Fruit fly (Drosophila melanogaster) whole organism, embryonic: ENCODE measurements around the gene CG34301.

Experiments
- Adf1 ChIP-seq: fragments of 200-800 bp; sonication (Bioruptor generic); IDR thresholded peaks from 2 replicates; pipeline ENCODE4 v1.3.6; 2022; ENCODE audit warnings: missing biosample characterization, missing genetic modification characterization
- Atf3 ChIP-seq: fragments of 200-800 bp; sonication (Bioruptor generic); optimal IDR thresholded peaks from 3 replicates; lab custom pipeline; 2016; ENCODE audit warnings: missing biosample characterization, missing genetic modification characterization
- BEAF-32 ChIP-seq: fragments of 200-800 bp; sonication (Bioruptor generic); optimal IDR thresholded peaks from 3 replicates; lab custom pipeline; 2017; ENCODE audit warnings: missing biosample characterization, missing genetic modification characterization, mild to moderate bottlenecking, moderate library complexity, missing genetic modification reagents
- CG11504 ChIP-seq: fragments of 200-800 bp; sonication (Bioruptor generic); optimal IDR thresholded peaks from 3 replicates; lab custom pipeline; 2019; ENCODE audit warnings: missing biosample characterization, mild to moderate bottlenecking, missing genetic modification characterization, moderate library complexity
- CG11696 ChIP-seq: fragments of 200-800 bp; sonication (Bioruptor generic); IDR thresholded peaks from 2 replicates; pipeline ENCODE4 v1.3.6; 2022; ENCODE audit warnings: missing biosample characterization, missing genetic modification characterization
- CG12071 ChIP-seq: fragments of 200-800 bp; sonication (Bioruptor generic); optimal IDR thresholded peaks from 3 replicates; lab custom pipeline; 2018; ENCODE audit warnings: missing biosample characterization, mild to moderate bottlenecking, missing genetic modification characterization
- CG15269 ChIP-seq: fragments of 200-800 bp; sonication (Bioruptor generic); optimal IDR thresholded peaks from 2 replicates; lab custom pipeline; 2018; ENCODE audit warnings: missing biosample characterization, mild to moderate bottlenecking, missing genetic modification characterization, moderate library complexity
- CG1603 ChIP-seq: fragments of 200-800 bp; sonication (Bioruptor generic); optimal IDR thresholded peaks from 2 replicates; lab custom pipeline; 2019; ENCODE audit warnings: missing biosample characterization, mild to moderate bottlenecking, missing genetic modification characterization, moderate library complexity
- CG16863 ChIP-seq: fragments of 200-800 bp; sonication (Bioruptor generic); optimal IDR thresholded peaks from 3 replicates; lab custom pipeline; 2016; ENCODE audit warnings: missing biosample characterization, missing genetic modification characterization
- CG1792 ChIP-seq: fragments of 200-800 bp; sonication (Bioruptor generic); optimal IDR thresholded peaks from 2 replicates; lab custom pipeline; 2016; ENCODE audit warnings: missing biosample characterization, missing genetic modification characterization
- CG2889 ChIP-seq: fragments of 200-800 bp; sonication (Bioruptor generic); IDR thresholded peaks from 3 replicates; pipeline ENCODE4 v1.3.6; 2022; ENCODE audit warnings: missing biosample characterization, missing genetic modification characterization
- CG31388 ChIP-seq: fragments of 200-800 bp; sonication (Bioruptor generic); optimal IDR thresholded peaks from 2 replicates; lab custom pipeline; 2016; ENCODE audit warnings: missing biosample characterization, missing genetic modification characterization
- CG33557 ChIP-seq: fragments of 200-800 bp; sonication (Bioruptor generic); optimal IDR thresholded peaks from 2 replicates; lab custom pipeline; 2019; ENCODE audit warnings: missing biosample characterization, mild to moderate bottlenecking, missing genetic modification characterization, moderate library complexity
- CG34224 ChIP-seq: fragments of 200-800 bp; sonication (Bioruptor generic); IDR thresholded peaks from 3 replicates; pipeline ENCODE4 v1.3.6; 2022; ENCODE audit warnings: missing biosample characterization, missing genetic modification characterization; ENCODE audit not compliant: partially characterized antibody
- CG3995 ChIP-seq: fragments of 200-800 bp; sonication (Bioruptor generic); optimal IDR thresholded peaks from 3 replicates; lab custom pipeline; 2016; ENCODE audit warnings: missing biosample characterization, missing genetic modification characterization
- CG4707 ChIP-seq: fragments of 200-800 bp; sonication (Bioruptor generic); optimal IDR thresholded peaks from 2 replicates; lab custom pipeline; 2018; ENCODE audit warnings: missing biosample characterization, mild to moderate bottlenecking, missing genetic modification characterization, moderate library complexity
- CG6272 ChIP-seq: fragments of 200-800 bp; sonication (Bioruptor generic); IDR thresholded peaks from 2 replicates; pipeline ENCODE4 v1.3.6; 2022; ENCODE audit warnings: missing biosample characterization, missing genetic modification characterization
- CG8765 ChIP-seq: fragments of 200-800 bp; sonication (Bioruptor generic); IDR thresholded peaks from 2 replicates; pipeline ENCODE4 v1.3.6; 2022; ENCODE audit warnings: missing biosample characterization, missing genetic modification characterization
- CG8924 ChIP-seq: fragments of 200-800 bp; optimal IDR thresholded peaks from 3 replicates; lab custom pipeline; 2019; ENCODE audit warnings: missing biosample characterization, mild to moderate bottlenecking, missing genetic modification characterization, moderate library complexity
- CG9437 ChIP-seq: fragments of 200-800 bp; sonication (Bioruptor generic); optimal IDR thresholded peaks from 2 replicates; lab custom pipeline; 2018; ENCODE audit warnings: missing biosample characterization, mild to moderate bottlenecking, missing genetic modification characterization
- CkIIα-i1 ChIP-seq: fragments of 200-800 bp; sonication (Bioruptor generic); IDR thresholded peaks from 2 replicates; pipeline ENCODE4 v1.3.6; 2022; ENCODE audit warnings: missing biosample characterization, missing genetic modification characterization
- D19A ChIP-seq: fragments of 200-800 bp; optimal IDR thresholded peaks from 3 replicates; lab custom pipeline; 2019; ENCODE audit warnings: missing biosample characterization, mild to moderate bottlenecking, missing genetic modification characterization, moderate library complexity
- E2f2 ChIP-seq: fragments of 200-800 bp; sonication (Bioruptor generic); IDR thresholded peaks from 2 replicates; pipeline ENCODE4 v1.3.6; 2022; ENCODE audit warnings: missing biosample characterization, missing genetic modification characterization
- HmgZ ChIP-seq: fragments of 200-800 bp; sonication (Bioruptor generic); optimal IDR thresholded peaks from 2 replicates; lab custom pipeline; 2018; ENCODE audit warnings: missing biosample characterization, mild to moderate bottlenecking, missing genetic modification characterization
- Hmr ChIP-seq: fragments of 200-800 bp; sonication (Bioruptor generic); optimal IDR thresholded peaks from 3 replicates; lab custom pipeline; 2017; ENCODE audit warnings: mild to moderate bottlenecking, missing biosample characterization, missing genetic modification reagents, missing genetic modification characterization
- Lpt ChIP-seq: fragments of >200 bp; optimal IDR thresholded peaks from 2 replicates; lab custom pipeline; 2018; ENCODE audit warnings: missing biosample characterization, missing genetic modification characterization
- Neu2 ChIP-seq: fragments of 200-800 bp; sonication (Bioruptor generic); optimal IDR thresholded peaks from 3 replicates; lab custom pipeline; 2016; ENCODE audit warnings: missing biosample characterization, missing genetic modification characterization, borderline replicate concordance
- Opbp ChIP-seq: fragments of 200-800 bp; sonication (Bioruptor generic); IDR thresholded peaks from 3 replicates; pipeline ENCODE4 v1.3.6; 2022; ENCODE audit warnings: missing biosample characterization, missing genetic modification characterization; ENCODE audit not compliant: partially characterized antibody
- PHDP ChIP-seq: fragments of 200-800 bp; sonication (Bioruptor generic); optimal IDR thresholded peaks from 3 replicates; lab custom pipeline; 2018; ENCODE audit warnings: missing biosample characterization, mild to moderate bottlenecking, missing genetic modification characterization, moderate library complexity
- Sry-β ChIP-seq: fragments of 200-800 bp; sonication (Bioruptor generic); optimal IDR thresholded peaks from 2 replicates; lab custom pipeline; 2018; ENCODE audit warnings: missing biosample characterization, mild to moderate bottlenecking, missing genetic modification characterization, moderate library complexity
- aop ChIP-seq: fragments of 200-800 bp; sonication (Bioruptor generic); IDR thresholded peaks from 2 replicates; pipeline ENCODE4 v1.3.6; 2022; ENCODE audit warnings: missing biosample characterization, missing genetic modification characterization
- bab2 ChIP-seq: fragments of 200-800 bp; sonication (Bioruptor generic); optimal IDR thresholded peaks from 2 replicates; lab custom pipeline; 2016; ENCODE audit warnings: missing biosample characterization, missing genetic modification characterization
- chm ChIP-seq: fragments of 200-800 bp; sonication (Bioruptor generic); IDR thresholded peaks from 2 replicates; pipeline ENCODE4 v1.3.6; 2022; ENCODE audit warnings: missing biosample characterization, missing genetic modification characterization
- cwo ChIP-seq: fragments of 200-800 bp; sonication (Bioruptor generic); optimal IDR thresholded peaks from 3 replicates; lab custom pipeline; 2017; ENCODE audit warnings: missing biosample characterization, missing genetic modification characterization, mild to moderate bottlenecking, moderate library complexity, missing genetic modification reagents
- disco-r ChIP-seq: fragments of 200-800 bp; sonication (Bioruptor generic); optimal IDR thresholded peaks from 2 replicates; lab custom pipeline; 2016; ENCODE audit warnings: missing biosample characterization, missing genetic modification characterization
- esg ChIP-seq: fragments of 200-800 bp; sonication (Bioruptor generic); conservative IDR thresholded peaks from 2 replicates; pipeline ENCODE4 v1.3.6; 2022; ENCODE audit warnings: missing biosample characterization, missing genetic modification characterization
- eyg ChIP-seq: fragments of 200-800 bp; sonication (Bioruptor generic); optimal IDR thresholded peaks from 3 replicates; lab custom pipeline; 2016; ENCODE audit warnings: missing biosample characterization, missing genetic modification characterization
- grn ChIP-seq: fragments of 200-800 bp; sonication (Bioruptor generic); optimal IDR thresholded peaks from 3 replicates; lab custom pipeline; 2017; ENCODE audit warnings: missing biosample characterization, missing genetic modification characterization
- her ChIP-seq: fragments of 200-800 bp; sonication (Bioruptor generic); optimal IDR thresholded peaks from 2 replicates; lab custom pipeline; 2016; ENCODE audit warnings: missing biosample characterization, missing genetic modification characterization
- ken ChIP-seq: fragments of 200-800 bp; sonication (Bioruptor generic); IDR thresholded peaks from 3 replicates; pipeline ENCODE4 v1.3.6; 2022; ENCODE audit warnings: missing biosample characterization, missing genetic modification characterization
- kni ChIP-seq: fragments of 200-800 bp; sonication (Bioruptor generic); optimal IDR thresholded peaks from 3 replicates; lab custom pipeline; 2017; ENCODE audit warnings: mild to moderate bottlenecking, missing biosample characterization, missing genetic modification reagents, missing genetic modification characterization
- lola ChIP-seq, 3 experiments: fragments of >200 bp in 2 of 3; fragments of 200-800 bp in 1 of 3; sonication (Bioruptor generic) in 1 of 3; optimal IDR thresholded peaks; 2 replicates each; lab custom pipeline; 2017 to 2019; ENCODE audit warnings: missing biosample characterization in 3 of 3, missing genetic modification characterization in 3 of 3, mild to moderate bottlenecking in 1 of 3, moderate library complexity in 1 of 3
- nerfin-1 ChIP-seq: fragments of 200-800 bp; sonication (Bioruptor generic); optimal IDR thresholded peaks from 3 replicates; lab custom pipeline; 2019; ENCODE audit warnings: missing biosample characterization, mild to moderate bottlenecking, missing genetic modification characterization, moderate library complexity
- pzg ChIP-seq: fragments of 200-800 bp; sonication (Bioruptor generic); optimal IDR thresholded peaks from 3 replicates; lab custom pipeline; 2018; ENCODE audit warnings: missing biosample characterization, mild to moderate bottlenecking, missing genetic modification characterization, moderate library complexity
- repo ChIP-seq: fragments of 200-800 bp; sonication (Bioruptor generic); optimal IDR thresholded peaks from 2 replicates; lab custom pipeline; 2016; ENCODE audit warnings: missing biosample characterization, missing genetic modification characterization
- seq ChIP-seq: fragments of 200-800 bp; sonication (Bioruptor generic); IDR thresholded peaks from 2 replicates; pipeline ENCODE4 v1.3.6; 2022; ENCODE audit warnings: missing biosample characterization, missing genetic modification characterization
- sim ChIP-seq: fragments of 200-800 bp; sonication (Bioruptor generic); IDR thresholded peaks from 2 replicates; pipeline ENCODE4 v1.3.6; 2022; ENCODE audit warnings: missing biosample characterization, missing genetic modification characterization
- stc ChIP-seq: fragments of 200-800 bp; sonication (Bioruptor generic); IDR thresholded peaks from 2 replicates; pipeline ENCODE4 v1.3.6; 2022; ENCODE audit warnings: missing biosample characterization, missing genetic modification characterization
- usp ChIP-seq: fragments of >200 bp; optimal IDR thresholded peaks from 2 replicates; lab custom pipeline; 2017; ENCODE audit warnings: missing biosample characterization, missing genetic modification characterization
- z ChIP-seq: fragments of 200-800 bp; sonication (Bioruptor generic); IDR thresholded peaks from 3 replicates; pipeline ENCODE4 v1.3.6; 2022; ENCODE audit warnings: missing biosample characterization, missing genetic modification characterization

Gene CG34301

dm6 chr3R:8747134-8747870 lies 25.9 kb upstream of the CG34301 start, which contains the start of the genes CG9801 and Nasp (continued):
- TF ChIP-seq Atf3 (GFP tag; lab: Kevin White, UChicago) (no peak), cwo (GFP tag; lab: Kevin White, UChicago) (no peak), CG16863 (no peak), CG8924 (tag; lab: Kevin White, UChicago) (peak; percentile 37), CG9437 (GFP tag; lab: Kevin White, UChicago) (no peak), CG1792 (GFP tag; lab: Kevin White, UChicago) (no peak), CG6272 (GFP tag; lab: Robert Waterston, UW) (peak; percentile 16; the same call in 1 of the 2 replicates), repo (GFP tag; lab: Kevin White, UChicago) (peak; percentile 31), ken (GFP tag; lab: Robert Waterston, UW) (no peak), CG8765 (GFP tag; lab: Robert Waterston, UW) (no peak), Adf1 (GFP tag; lab: Robert Waterston, UW) (no peak), aop (GFP tag; lab: Robert Waterston, UW) (no peak), stc (GFP tag; lab: Robert Waterston, UW) (no peak), CG2889 (GFP tag; lab: Robert Waterston, UW) (no peak), Lpt (GFP tag; lab: Kevin White, UChicago) (no peak), Neu2 (GFP tag; lab: Kevin White, UChicago) (no peak), seq (GFP tag; lab: Robert Waterston, UW) (no peak), CG33557 (GFP tag; lab: Kevin White, UChicago) (no peak), eyg (GFP tag; lab: Kevin White, UChicago) (no peak), sim (GFP tag; lab: Robert Waterston, UW) (no peak), CG3995 (GFP tag; lab: Kevin White, UChicago) (peak; percentile 67), CG11696 (GFP tag; lab: Robert Waterston, UW) (0 out of 2 replicates have a peak, but pooled peaks have one; percentile 6), kni (GFP tag; lab: Kevin White, UChicago) (peak; percentile 44), usp (GFP tag; lab: Kevin White, UChicago) (no peak), BEAF-32 (GFP tag; lab: Kevin White, UChicago) (peak; percentile 81), HmgZ (tag; lab: Kevin White, UChicago) (peak; percentile 76), CG4707 (GFP tag; lab: Kevin White, UChicago) (no peak), PHDP (tag; lab: Kevin White, UChicago) (no peak), CG1603 (tag; lab: Kevin White, UChicago) (peak; percentile 84), lola (GFP tag; optimal IDR thresholded peaks at IDR 0.05; lab: Kevin White, UChicago) (peak in 1 of 3 experiments; percentile 1), grn (GFP tag; lab: Kevin White, UChicago) (no peak), D19A (no peak), Hmr (GFP tag; lab: Kevin White, UChicago) (peak; percentile 68), CG15269 (peak; percentile 25), CG34224 (GFP tag; lab: Robert Waterston, UW) (peak; percentile 61), Opbp (GFP tag; lab: Robert Waterston, UW) (peak; percentile 77), chm (peak; percentile 74; the same call in 1 of the 2 replicates), nerfin-1 (tag; lab: Kevin White, UChicago) (no peak), disco-r (GFP tag; lab: Kevin White, UChicago) (no peak), CG12071 (peak; percentile 51), E2f2 (GFP tag; lab: Robert Waterston, UW) (peak; percentile 88), z (GFP tag; lab: Robert Waterston, UW) (no peak), CkIIα-i1 (GFP tag; lab: Robert Waterston, UW) (no peak), CG11504 (tag; lab: Kevin White, UChicago) (peak; percentile 66), esg (GFP tag; lab: Robert Waterston, UW) (no peak), bab2 (no peak), her (peak; percentile 39), CG31388 (GFP tag; lab: Kevin White, UChicago) (no peak), pzg (GFP tag; lab: Kevin White, UChicago) (peak; percentile 97), Sry-β (no peak)
